2 worm cellular contexts compared by ENCODE assay signal in the genomic region with DNA sequence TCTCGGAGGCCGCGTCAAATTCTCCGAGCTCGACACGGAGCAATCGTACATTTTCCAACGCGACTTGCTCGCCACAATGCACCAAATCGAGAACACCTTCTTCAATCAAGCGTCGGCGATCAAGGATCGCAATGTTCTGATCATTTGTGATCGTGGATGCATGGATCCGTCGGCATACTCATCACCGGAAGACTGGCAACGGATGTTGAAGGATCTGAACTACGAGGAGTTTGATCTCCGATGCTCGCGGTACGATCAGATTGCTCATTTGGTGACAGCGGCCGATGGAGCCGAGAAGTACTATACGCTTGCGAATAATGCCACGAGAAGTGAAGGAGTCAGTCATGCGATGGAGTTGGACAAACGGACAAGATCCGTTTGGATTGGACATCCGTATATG.
TF ChIP-seq lines count a peak whose summit lies in the region.

No protein-coding gene starts in this region.

TF ChIP-seq in whole organism, L4 larva, 104 proteins besides CTCF, POLR2A, EP300 and RAD21:
- TF ChIP-seq aha-1 (tag; lab: Kevin White, UChicago), result peak; percentile 39
- TF ChIP-seq nhr-10 (tag; optimal IDR thresholded peaks at IDR 0.05; lab: Kevin White, UChicago), result no peak
- no peak for TF ChIP-seq lim-7 (GFP tag; IDR thresholded peaks at IDR 0.05; lab: Robert Waterston, UW)
- no peak for TF ChIP-seq mxl-3 (GFP tag; optimal IDR thresholded peaks at IDR 0.05; lab: Kevin White, UChicago)
- TF ChIP-seq ceh-82 (tag; optimal IDR thresholded peaks at IDR 0.05; lab: Kevin White, UChicago), result no peak
- TF ChIP-seq R02D3.7 (tag; optimal IDR thresholded peaks at IDR 0.05; lab: Kevin White, UChicago), result no peak
- TF ChIP-seq unc-62 (GFP tag; optimal IDR thresholded peaks at IDR 0.05 in 1 of 2; lab: Kevin White, UChicago), result peak in 1 of 2 experiments; percentile 95
- TF ChIP-seq unc-62 (tag; optimal IDR thresholded peaks at IDR 0.05; lab: Kevin White, UChicago), result no peak

TF ChIP-seq in whole organism, young adult, 124 proteins besides CTCF, POLR2A, EP300 and RAD21:
- TF ChIP-seq snpc-1.3 (tag; optimal IDR thresholded peaks at IDR 0.05; lab: Kevin White, UChicago; ENCODE audit: insufficient read depth) (no peak), zfh-2 (GFP tag; conservative IDR thresholded peaks at IDR 0.05; lab: Robert Waterston, UW) (0 out of 2 replicates have a peak, but pooled peaks have one; percentile 26)
